Worm (Caenorhabditis elegans) whole organism, young adult: ENCODE results near the gene sru-23.

Experiments used
- ama-1 ChIP-seq, 3 experiments: fragments of 150-350 bp in 1 of 3; sonication (generic microtip) in 2 of 3; optimal IDR thresholded peaks; 2 replicates each; lab custom pipeline; 2014 to 2018; ENCODE audit warnings: missing biosample characterization in 2 of 3, missing genetic modification characterization in 2 of 3, missing genetic modification reagents in 2 of 3
- athp-1 ChIP-seq: sonication (generic microtip); optimal IDR thresholded peaks from 2 replicates; lab custom pipeline; 2017; ENCODE audit warnings: mild to moderate bottlenecking, missing genetic modification characterization, missing compliant biosample characterization
- bed-2 ChIP-seq: fragments of 200-800 bp; sonication (Bioruptor generic); IDR thresholded peaks from 2 replicates; pipeline ENCODE4 v1.3.6; 2022; ENCODE audit warnings: missing genetic modification reagents, missing genetic modification characterization, missing compliant biosample characterization
- ceh-40 ChIP-seq: fragments of 200-800 bp; sonication (Bioruptor generic); IDR thresholded peaks from 2 replicates; pipeline ENCODE4 v1.3.6; 2022; ENCODE audit warnings: missing genetic modification characterization, missing compliant biosample characterization
- efl-1 ChIP-seq: fragments of 150-350 bp; optimal IDR thresholded peaks from 2 replicates; lab custom pipeline; 2014; ENCODE audit warnings: missing biosample characterization, missing genetic modification reagents, missing genetic modification characterization
- fkh-3 ChIP-seq: sonication (generic microtip); optimal IDR thresholded peaks from 2 replicates; lab custom pipeline; 2016; ENCODE audit warnings: mild to moderate bottlenecking, missing genetic modification characterization, missing compliant biosample characterization
- snpc-3.4 ChIP-seq: sonication (generic microtip); optimal IDR thresholded peaks from 2 replicates; lab custom pipeline; 2017; ENCODE audit warnings: missing genetic modification characterization, mild to moderate bottlenecking, missing compliant biosample characterization, antibody characterized with exemption, moderate library complexity, missing genotype, missing genetic modification reagents
- unc-130 ChIP-seq: sonication (generic microtip); optimal IDR thresholded peaks from 2 replicates; lab custom pipeline; 2016; ENCODE audit warnings: missing genetic modification reagents, missing genetic modification characterization, missing compliant biosample characterization

- TF ChIP-seq bed-2 (GFP tag; lab: Robert Waterston, UW) (no peak), ceh-40 (no peak), fkh-3 (tag; lab: Kevin White, UChicago) (no peak), unc-130 (GFP tag; lab: Kevin White, UChicago) (no peak), snpc-3.4 (tag; lab: Kevin White, UChicago) (no peak), ama-1 (optimal IDR thresholded peaks at IDR 0.05; lab: Kevin White, UChicago) (no peak), ama-1 (GFP tag; optimal IDR thresholded peaks at IDR 0.05; lab: Kevin White, UChicago) (no peak), efl-1 (GFP tag; lab: Kevin White, UChicago) (no peak), athp-1 (tag; lab: Kevin White, UChicago) (no peak)
Measured at ce11 chrV:16009564-16009963, 37.2 kb upstream of the sru-23 start, which contains the start of gene str-233.
